Worm (Caenorhabditis elegans) whole organism, L3 larva: ENCODE measurements around the gene K08F8.15.

Experiments
- R02D3.7 ChIP-seq: fragments of 150-350 bp; optimal IDR thresholded peaks from 2 replicates; lab custom pipeline; 2014; ENCODE audit warnings: missing biosample characterization, missing genetic modification characterization
- ZK546.5 ChIP-seq: sonication (generic microtip); optimal IDR thresholded peaks from 2 replicates; lab custom pipeline; 2017; ENCODE audit warnings: missing biosample characterization, missing genetic modification characterization
- aly-2 ChIP-seq: fragments of 150-350 bp; optimal IDR thresholded peaks from 2 replicates; lab custom pipeline; 2014; ENCODE audit warnings: missing biosample characterization, missing genetic modification characterization
- ceh-82 ChIP-seq: fragments of 150-350 bp; optimal IDR thresholded peaks from 2 replicates; lab custom pipeline; 2014; ENCODE audit warnings: missing biosample characterization, missing genetic modification characterization
- egl-5 ChIP-seq: fragments of 150-350 bp; optimal IDR thresholded peaks from 2 replicates; lab custom pipeline; 2017; ENCODE audit warnings: missing biosample characterization, missing genetic modification reagents, missing genetic modification characterization, inconsistent platforms
- lin-15B ChIP-seq: fragments of 150-350 bp; optimal IDR thresholded peaks from 2 replicates; lab custom pipeline; 2014; ENCODE audit warnings: missing biosample characterization, missing genetic modification characterization
- lin-39 ChIP-seq: fragments of 150-350 bp; optimal IDR thresholded peaks from 2 replicates; lab custom pipeline; 2018; ENCODE audit warnings: missing biosample characterization, missing genetic modification reagents, missing genetic modification characterization
- nfya-1 ChIP-seq: sonication (generic microtip); optimal IDR thresholded peaks from 2 replicates; lab custom pipeline; 2017; ENCODE audit warnings: missing genetic modification characterization, mild to moderate bottlenecking, missing compliant biosample characterization, antibody characterized with exemption, moderate library complexity; ENCODE audit not compliant: insufficient read depth
- nhr-76 ChIP-seq: fragments of 150-350 bp; sonication (generic microtip); optimal IDR thresholded peaks from 5 replicates; lab custom pipeline; 2014; ENCODE audit warnings: missing biosample characterization, missing genetic modification characterization
- snpc-4 ChIP-seq: fragments of 150-350 bp; optimal IDR thresholded peaks from 2 replicates; lab custom pipeline; 2014; ENCODE audit warnings: missing biosample characterization, missing genetic modification characterization
- zag-1 ChIP-seq: fragments of 150-350 bp; optimal IDR thresholded peaks from 2 replicates; lab custom pipeline; 2014; ENCODE audit warnings: missing biosample characterization, missing genetic modification characterization
- ztf-11 ChIP-seq: fragments of 150-350 bp; optimal IDR thresholded peaks from 2 replicates; lab custom pipeline; 2014; ENCODE audit warnings: missing biosample characterization, missing genetic modification characterization

DNA sequence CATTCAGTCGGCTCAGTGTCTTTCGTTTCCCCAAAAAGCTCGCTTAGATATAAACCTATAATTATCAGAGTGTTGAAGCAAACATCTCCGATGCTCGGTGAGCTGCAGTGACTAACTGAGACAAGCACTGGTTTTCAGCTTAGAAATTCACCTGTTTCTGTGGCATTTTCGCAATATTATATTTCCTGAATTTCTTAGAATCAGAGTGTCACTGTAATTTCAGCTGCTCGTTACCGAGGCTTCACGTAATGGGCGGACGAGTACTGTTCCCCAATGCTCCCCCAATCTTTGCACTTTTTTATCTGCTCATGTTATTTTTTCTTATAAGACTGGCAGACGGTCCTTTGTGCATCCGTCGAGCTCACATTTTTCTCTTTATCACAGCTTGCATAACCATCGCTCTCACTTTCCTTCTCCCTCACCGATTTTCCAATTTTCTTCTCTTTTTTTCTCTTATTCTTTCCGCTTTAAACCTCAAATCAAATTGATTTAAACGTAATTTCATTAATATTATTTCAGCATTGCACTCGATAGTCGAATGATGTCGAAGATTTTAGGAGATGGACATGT, 44.6 kb upstream of the K08F8.15 start, which contains the start of gene trcs-2:
- no peak for TF ChIP-seq aly-2 (tag; lab: Kevin White, UChicago)
- TF ChIP-seq zag-1 (tag; lab: Kevin White, UChicago): no peak
- no peak for TF ChIP-seq nhr-76 (tag; lab: Kevin White, UChicago)
- no peak for TF ChIP-seq lin-39 (tag; lab: Kevin White, UChicago)
- no peak for TF ChIP-seq ceh-82 (tag; lab: Kevin White, UChicago)
- no peak for TF ChIP-seq ZK546.5 (tag; lab: Kevin White, UChicago)
- no peak for TF ChIP-seq nfya-1
- no peak for TF ChIP-seq ztf-11 (tag; lab: Kevin White, UChicago)
- TF ChIP-seq lin-15B (tag; lab: Kevin White, UChicago): no peak
- no peak for TF ChIP-seq egl-5
- TF ChIP-seq snpc-4 (tag; lab: Kevin White, UChicago): no peak
- TF ChIP-seq R02D3.7 (tag; lab: Kevin White, UChicago): no peak
